Fruit fly (Drosophila melanogaster) whole organism, embryonic: Measurements from ENCODE around the gene CrzR.

Experiments used
- Abd-B ChIP-seq: fragments of 200-800 bp; sonication (Bioruptor generic); optimal IDR thresholded peaks from 2 replicates; lab custom pipeline; 2018; ENCODE audit warnings: missing biosample characterization, mild to moderate bottlenecking, missing genetic modification characterization, moderate library complexity
- B-H1 ChIP-seq: fragments of 200-800 bp; sonication (Bioruptor generic); IDR thresholded peaks from 3 replicates; pipeline ENCODE4 v1.3.6; 2022; ENCODE audit warnings: missing biosample characterization, missing genetic modification characterization
- Bgb ChIP-seq: fragments of 200-800 bp; sonication (Bioruptor generic); IDR thresholded peaks from 2 replicates; pipeline ENCODE4 v1.3.6; 2022; ENCODE audit warnings: missing biosample characterization, missing genetic modification characterization; ENCODE audit not compliant: partially characterized antibody
- Bteb2 ChIP-seq: fragments of 200-800 bp; sonication (Bioruptor generic); optimal IDR thresholded peaks from 2 replicates; lab custom pipeline; 2016; ENCODE audit warnings: missing biosample characterization, missing genetic modification characterization
- CG10979 ChIP-seq: fragments of 200-800 bp; sonication (Bioruptor generic); optimal IDR thresholded peaks from 2 replicates; lab custom pipeline; 2018; ENCODE audit warnings: missing biosample characterization, mild to moderate bottlenecking, missing genetic modification characterization, moderate library complexity
- CG12391 ChIP-seq: fragments of 200-800 bp; sonication (Bioruptor generic); optimal IDR thresholded peaks from 3 replicates; lab custom pipeline; 2018; ENCODE audit warnings: missing biosample characterization, mild to moderate bottlenecking, missing genetic modification characterization, moderate library complexity
- CG13424 ChIP-seq: fragments of 200-800 bp; sonication (Bioruptor generic); optimal IDR thresholded peaks from 2 replicates; lab custom pipeline; 2019; ENCODE audit warnings: missing biosample characterization, mild to moderate bottlenecking, missing genetic modification characterization, moderate library complexity
- CG13775 ChIP-seq: fragments of 200-800 bp; sonication (Bioruptor generic); optimal IDR thresholded peaks from 3 replicates; lab custom pipeline; 2017; ENCODE audit warnings: missing biosample characterization, mild to moderate bottlenecking, missing genetic modification characterization
- CG15479 ChIP-seq: fragments of 200-800 bp; sonication (Bioruptor generic); optimal IDR thresholded peaks from 3 replicates; lab custom pipeline; 2019; ENCODE audit warnings: missing biosample characterization, mild to moderate bottlenecking, missing genetic modification characterization, moderate library complexity
- CG15514 ChIP-seq: fragments of 200-800 bp; sonication (Bioruptor generic); optimal IDR thresholded peaks from 3 replicates; lab custom pipeline; 2017; ENCODE audit warnings: missing biosample characterization, missing genetic modification characterization, mild to moderate bottlenecking, moderate library complexity, missing genetic modification reagents
- CG15601 ChIP-seq: fragments of 200-800 bp; sonication (Bioruptor generic); optimal IDR thresholded peaks from 3 replicates; lab custom pipeline; 2019; ENCODE audit warnings: missing biosample characterization, mild to moderate bottlenecking, missing genetic modification characterization, moderate library complexity
- CG1602 ChIP-seq: fragments of 200-800 bp; sonication (Bioruptor generic); optimal IDR thresholded peaks from 3 replicates; lab custom pipeline; 2016; ENCODE audit warnings: missing biosample characterization, missing genetic modification characterization
- CG16863 ChIP-seq: fragments of 200-800 bp; sonication (Bioruptor generic); optimal IDR thresholded peaks from 3 replicates; lab custom pipeline; 2016; ENCODE audit warnings: missing biosample characterization, missing genetic modification characterization
- CG17385 ChIP-seq: fragments of 200-800 bp; sonication (Bioruptor generic); optimal IDR thresholded peaks from 3 replicates; lab custom pipeline; 2018; ENCODE audit warnings: missing biosample characterization, mild to moderate bottlenecking, missing genetic modification characterization
- CG18262 ChIP-seq: fragments of 200-800 bp; optimal IDR thresholded peaks from 3 replicates; lab custom pipeline; 2019; ENCODE audit warnings: missing biosample characterization, mild to moderate bottlenecking, missing genetic modification characterization, moderate library complexity
- CG18476 ChIP-seq: fragments of 200-800 bp; sonication (Bioruptor generic); optimal IDR thresholded peaks from 2 replicates; lab custom pipeline; 2016; ENCODE audit warnings: missing biosample characterization, mild to moderate bottlenecking, missing genetic modification characterization
- CG18599 ChIP-seq: fragments of 200-800 bp; sonication (Bioruptor generic); optimal IDR thresholded peaks from 3 replicates; lab custom pipeline; 2017; ENCODE audit warnings: missing biosample characterization, missing genetic modification characterization, mild to moderate bottlenecking, moderate library complexity, missing genetic modification reagents
- CG32532 ChIP-seq: fragments of 200-800 bp; sonication (Bioruptor generic); IDR thresholded peaks from 2 replicates; pipeline ENCODE4 v1.3.6; 2022; ENCODE audit warnings: missing biosample characterization, missing genetic modification characterization
- CG32772 ChIP-seq: fragments of 200-800 bp; sonication (Bioruptor generic); IDR thresholded peaks from 2 replicates; pipeline ENCODE4 v1.3.6; 2022; ENCODE audit warnings: missing biosample characterization, missing genetic modification characterization
- CG34422 ChIP-seq: fragments of 200-800 bp; sonication (Bioruptor generic); IDR thresholded peaks from 3 replicates; pipeline ENCODE4 v1.3.6; 2022; ENCODE audit warnings: missing biosample characterization, missing genetic modification characterization
- CG3995 ChIP-seq: fragments of 200-800 bp; sonication (Bioruptor generic); optimal IDR thresholded peaks from 3 replicates; lab custom pipeline; 2016; ENCODE audit warnings: missing biosample characterization, missing genetic modification characterization
- CG4854 ChIP-seq: fragments of 200-800 bp; sonication (Bioruptor generic); optimal IDR thresholded peaks from 2 replicates; lab custom pipeline; 2016; ENCODE audit warnings: missing biosample characterization, missing genetic modification characterization, inconsistent platforms
- CG5245 ChIP-seq: fragments of 200-800 bp; sonication (Bioruptor generic); optimal IDR thresholded peaks from 3 replicates; lab custom pipeline; 2016; ENCODE audit warnings: missing biosample characterization, missing genetic modification characterization
- CG6765 ChIP-seq: fragments of 200-800 bp; sonication (Bioruptor generic); optimal IDR thresholded peaks from 3 replicates; lab custom pipeline; 2017; ENCODE audit warnings: missing biosample characterization, mild to moderate bottlenecking, missing genetic modification characterization
- CG7786 ChIP-seq: fragments of 200-800 bp; sonication (Bioruptor generic); optimal IDR thresholded peaks from 2 replicates; lab custom pipeline; 2016; ENCODE audit warnings: missing biosample characterization, missing genetic modification characterization
- CG7963 ChIP-seq: fragments of 200-800 bp; sonication (Bioruptor generic); IDR thresholded peaks from 3 replicates; pipeline ENCODE4 v1.3.6; 2022; ENCODE audit warnings: missing biosample characterization, missing genetic modification characterization; ENCODE audit not compliant: partially characterized antibody
- CG8281 ChIP-seq: fragments of 200-800 bp; sonication (Bioruptor generic); optimal IDR thresholded peaks from 2 replicates; lab custom pipeline; 2018; ENCODE audit warnings: missing biosample characterization, mild to moderate bottlenecking, missing genetic modification characterization, moderate library complexity
- CG8290 ChIP-seq, 3 experiments: fragments of 200-800 bp; sonication (Bioruptor generic); optimal IDR thresholded peaks; 2 replicates each; lab custom pipeline; 2016 to 2019; ENCODE audit warnings: missing biosample characterization in 3 of 3, missing genetic modification characterization in 3 of 3, mild to moderate bottlenecking in 2 of 3, moderate library complexity in 1 of 3
- CG9437 ChIP-seq: fragments of 200-800 bp; sonication (Bioruptor generic); optimal IDR thresholded peaks from 2 replicates; lab custom pipeline; 2018; ENCODE audit warnings: missing biosample characterization, mild to moderate bottlenecking, missing genetic modification characterization
- CG9817 ChIP-seq: fragments of 200-800 bp; sonication (Bioruptor generic); optimal IDR thresholded peaks from 2 replicates; lab custom pipeline; 2018; ENCODE audit warnings: missing biosample characterization, mild to moderate bottlenecking, missing genetic modification characterization, moderate library complexity
- Dek ChIP-seq: fragments of 200-800 bp; sonication (Bioruptor generic); optimal IDR thresholded peaks from 3 replicates; lab custom pipeline; 2019; ENCODE audit warnings: missing biosample characterization, mild to moderate bottlenecking, missing genetic modification characterization, moderate library complexity
- GATAe ChIP-seq: fragments of 200-800 bp; sonication (Bioruptor generic); conservative IDR thresholded peaks from 2 replicates; pipeline ENCODE4 v1.3.6; 2022; ENCODE audit warnings: missing biosample characterization, missing genetic modification characterization
- Med ChIP-seq: fragments of 200-800 bp; sonication (Bioruptor generic); peaks from one replicate; lab custom pipeline; 2016; ENCODE audit warnings: missing biosample characterization, missing genetic modification characterization, mild to moderate bottlenecking, inconsistent platforms, moderate library complexity
- Nf-YC ChIP-seq: fragments of 200-800 bp; optimal IDR thresholded peaks from 3 replicates; lab custom pipeline; 2019; ENCODE audit warnings: missing biosample characterization, mild to moderate bottlenecking, missing genetic modification characterization, moderate library complexity
- Sox102F ChIP-seq: fragments of 200-800 bp; sonication (Bioruptor generic); optimal IDR thresholded peaks from 2 replicates; lab custom pipeline; 2018; ENCODE audit warnings: missing biosample characterization, mild to moderate bottlenecking, missing genetic modification characterization, moderate library complexity
- al ChIP-seq: fragments of 200-800 bp; sonication (Bioruptor generic); IDR thresholded peaks from 2 replicates; pipeline ENCODE4 v1.3.6; 2022; ENCODE audit warnings: missing biosample characterization, missing genetic modification characterization
- chn ChIP-seq: fragments of 200-800 bp; sonication (Bioruptor generic); optimal IDR thresholded peaks from 2 replicates; lab custom pipeline; 2016; ENCODE audit warnings: missing biosample characterization, missing genetic modification characterization
- jing ChIP-seq: fragments of 200-800 bp; sonication (Bioruptor generic); optimal IDR thresholded peaks from 2 replicates; lab custom pipeline; 2018; ENCODE audit warnings: missing biosample characterization, mild to moderate bottlenecking, missing genetic modification characterization
- kay ChIP-seq: fragments of 200-800 bp; sonication (Bioruptor generic); optimal IDR thresholded peaks from 2 replicates; lab custom pipeline; 2016; ENCODE audit warnings: missing biosample characterization, missing genetic modification characterization
- ken ChIP-seq: fragments of 200-800 bp; sonication (Bioruptor generic); IDR thresholded peaks from 3 replicates; pipeline ENCODE4 v1.3.6; 2022; ENCODE audit warnings: missing biosample characterization, missing genetic modification characterization
- mam ChIP-seq: fragments of 200-800 bp; sonication (Bioruptor generic); optimal IDR thresholded peaks from 3 replicates; lab custom pipeline; 2016; ENCODE audit warnings: missing biosample characterization, missing genetic modification characterization
- nerfin-1 ChIP-seq: fragments of 200-800 bp; sonication (Bioruptor generic); optimal IDR thresholded peaks from 3 replicates; lab custom pipeline; 2019; ENCODE audit warnings: missing biosample characterization, mild to moderate bottlenecking, missing genetic modification characterization, moderate library complexity
- row ChIP-seq: fragments of 200-800 bp; sonication (Bioruptor generic); IDR thresholded peaks from 3 replicates; pipeline ENCODE4 v1.3.6; 2022; ENCODE audit warnings: missing biosample characterization, missing genetic modification characterization
- sens ChIP-seq: fragments of 200-800 bp; sonication (Bioruptor generic); peaks from one replicate; lab custom pipeline; 2016; ENCODE audit warnings: missing biosample characterization, missing genetic modification characterization
- sim ChIP-seq: fragments of 200-800 bp; sonication (Bioruptor generic); IDR thresholded peaks from 2 replicates; pipeline ENCODE4 v1.3.6; 2022; ENCODE audit warnings: missing biosample characterization, missing genetic modification characterization
- tin ChIP-seq: fragments of 200-800 bp; sonication (Bioruptor generic); optimal IDR thresholded peaks from 3 replicates; lab custom pipeline; 2016; ENCODE audit warnings: missing biosample characterization, missing genetic modification characterization
- trem ChIP-seq: fragments of 200-800 bp; optimal IDR thresholded peaks from 3 replicates; lab custom pipeline; 2019; ENCODE audit warnings: missing biosample characterization, mild to moderate bottlenecking, missing genetic modification characterization, moderate library complexity
- zen ChIP-seq: fragments of 200-800 bp; sonication (Bioruptor generic); optimal IDR thresholded peaks from 3 replicates; lab custom pipeline; 2018; ENCODE audit warnings: missing biosample characterization, mild to moderate bottlenecking, missing genetic modification characterization, moderate library complexity
- zen2 ChIP-seq: fragments of 200-800 bp; sonication (Bioruptor generic); IDR thresholded peaks from 3 replicates; pipeline ENCODE4 v1.3.6; 2022; ENCODE audit warnings: missing biosample characterization, missing genetic modification characterization; ENCODE audit not compliant: partially characterized antibody

The CrzR gene

dm6 chr3L:12350307-12350706, 1.0 kb downstream of the CrzR start (continued):
- TF ChIP-seq CG10979 (tag; lab: Kevin White, UChicago) (no peak), B-H1 (GFP tag; lab: Robert Waterston, UW) (no peak), CG8281 (tag; lab: Kevin White, UChicago) (no peak), sim (GFP tag; lab: Robert Waterston, UW) (no peak), GATAe (GFP tag; lab: Robert Waterston, UW) (no peak), CG18599 (GFP tag; lab: Kevin White, UChicago) (peak; percentile 68), CG6765 (GFP tag; lab: Kevin White, UChicago) (peak; percentile 21), kay (GFP tag; lab: Kevin White, UChicago) (no peak), Bgb (GFP tag; lab: Robert Waterston, UW) (no peak), al (GFP tag; lab: Robert Waterston, UW) (no peak), CG3995 (GFP tag; lab: Kevin White, UChicago) (no peak), CG9437 (GFP tag; lab: Kevin White, UChicago) (no peak), Nf-YC (tag; lab: Kevin White, UChicago) (no peak), chn (no peak)
- TF ChIP-seq, all 482 proteins: peak for 85

dm6 chr3L:12336339-12336738, 15.0 kb downstream of the CrzR start, which contains the start of gene CG10418:
TSS of gene CG10418 (plus strand) at chr3L:12336676.
- TF ChIP-seq CG7786 (GFP tag; lab: Kevin White, UChicago) (peak; percentile 22), CG13424 (peak; percentile 43), CG18262 (tag; lab: Kevin White, UChicago) (no peak), Sox102F (GFP tag; lab: Kevin White, UChicago) (peak; percentile 40), ken (peak; percentile 47; the same call in 1 of the 3 replicates), tin (GFP tag; lab: Kevin White, UChicago) (peak; percentile 39), CG15514 (GFP tag; lab: Kevin White, UChicago) (peak; percentile 27), CG15479 (GFP tag; lab: Kevin White, UChicago) (no peak), CG1602 (peak; percentile 63), CG32772 (peak; percentile 48), CG7963 (GFP tag; lab: Robert Waterston, UW) (0 out of 3 replicates have a peak, but pooled peaks have one; percentile 43), CG9817 (tag; lab: Kevin White, UChicago) (peak; percentile 33), zen2 (GFP tag; lab: Robert Waterston, UW) (peak; percentile 46; the same call in 1 of the 3 replicates), CG16863 (GFP tag; lab: Kevin White, UChicago) (peak; percentile 14), nerfin-1 (tag; lab: Kevin White, UChicago) (peak; percentile 28), CG32532 (GFP tag; lab: Robert Waterston, UW) (peak; percentile 26; the same call in 1 of the 2 replicates), CG17385 (GFP tag; lab: Kevin White, UChicago) (no peak), zen (peak; percentile 50), CG12391 (tag; lab: Kevin White, UChicago) (peak; percentile 75), CG13775 (GFP tag; lab: Kevin White, UChicago) (peak; percentile 47), mam (GFP tag; lab: Kevin White, UChicago) (peak; percentile 52), Bteb2 (GFP tag; lab: Kevin White, UChicago) (peak; percentile 26), row (GFP tag; lab: Robert Waterston, UW) (peak; percentile 69), CG15601 (tag; lab: Kevin White, UChicago) (peak; percentile 35), jing (GFP tag; lab: Kevin White, UChicago) (no peak), sens (peak; percentile 82), trem (tag; lab: Kevin White, UChicago) (peak; percentile 87), Abd-B (GFP tag; lab: Kevin White, UChicago) (peak; percentile 75), CG5245 (GFP tag; lab: Kevin White, UChicago) (peak; percentile 0), CG8290 (GFP tag; optimal IDR thresholded peaks at IDR 0.05; lab: Kevin White, UChicago) (peak; percentile 20), CG8290 (tag; optimal IDR thresholded peaks at IDR 0.05; lab: Kevin White, UChicago) (no peak), CG4854 (GFP tag; lab: Kevin White, UChicago) (no peak), CG18476 (GFP tag; lab: Kevin White, UChicago) (peak; percentile 1), Med (GFP tag; lab: Kevin White, UChicago) (peak; percentile 88), Dek (tag; lab: Kevin White, UChicago) (peak; percentile 1), CG34422 (peak; percentile 41; the same call in 1 of the 3 replicates)
